Fruit fly (Drosophila melanogaster) Kc167 (cell line): ENCODE measurements around the gene CG4393.

ENCODE experiments used
- Sin3A ChIP-seq: fragments of >200 bp; optimal IDR thresholded peaks from 2 replicates; lab custom pipeline; 2018; ENCODE audit warnings: missing external identifiers
- h ChIP-seq: fragments of >200 bp; optimal IDR thresholded peaks from 3 replicates; lab custom pipeline; 2018; ENCODE audit warnings: missing external identifiers
- psq ChIP-seq: fragments of >200 bp; optimal IDR thresholded peaks from 2 replicates; lab custom pipeline; 2017; ENCODE audit warnings: missing external identifiers
- ttk ChIP-seq: sonication (Bioruptor generic); optimal IDR thresholded peaks from 2 replicates; lab custom pipeline; 2017; ENCODE audit warnings: missing external identifiers

dm6 chr3R:23333334-23334035 lies 51.1 kb downstream of the CG4393 start:
- no peak for TF ChIP-seq psq (lab: Kevin White, UChicago)
- TF ChIP-seq ttk (lab: Kevin White, UChicago), result no peak
- no peak for TF ChIP-seq h
- TF ChIP-seq Sin3A, result no peak
